Worm (Caenorhabditis elegans): ENCODE measurements around the gene F48F7.5.

Gene F48F7.5

DNA sequence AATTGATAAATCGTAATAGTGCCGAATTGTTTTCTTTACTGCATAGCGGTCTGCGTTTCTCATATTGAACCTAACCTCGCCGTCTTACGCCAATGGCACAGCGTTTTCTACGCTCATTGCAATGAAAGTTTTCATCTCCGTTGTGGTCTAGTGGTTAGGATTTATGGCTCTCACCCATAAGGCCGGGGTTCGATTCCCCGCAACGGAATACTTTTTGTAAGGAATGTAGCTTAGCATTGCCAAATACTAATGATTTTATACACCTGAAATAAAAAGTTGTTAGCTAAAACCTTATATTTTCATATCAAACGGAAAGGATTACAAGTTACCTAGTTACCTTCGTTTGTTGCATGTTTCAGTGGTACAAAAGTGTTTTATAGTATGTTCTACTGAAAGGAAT is 40.4 kb downstream of the F48F7.5 start (continued):
- TF ChIP-seq elt-3 (tag; optimal IDR thresholded peaks at IDR 0.05) (peak in 2 of 6 experiments; percentile 31 to 60), elt-2 (tag; optimal IDR thresholded peaks at IDR 0.05) (peak; percentile 60), pag-3 (tag; optimal IDR thresholded peaks at IDR 0.05; ENCODE audit: borderline replicate concordance, insufficient read depth) (no peak), nhr-85 (tag) (peak; percentile 60), jun-1 (tag; optimal IDR thresholded peaks at IDR 0.05) (peak; percentile 37), swsn-7 (tag; optimal IDR thresholded peaks at IDR 0.05) (peak; percentile 86), blmp-1 (tag; optimal IDR thresholded peaks at IDR 0.05) (peak; percentile 56), fkh-10 (GFP tag; optimal IDR thresholded peaks at IDR 0.05) (peak; percentile 48), nhr-19 (GFP tag; conservative IDR thresholded peaks at IDR 0.05) (peak; percentile 83), nhr-20 (tag; optimal IDR thresholded peaks at IDR 0.05) (peak; percentile 87), snpc-4 (tag; optimal IDR thresholded peaks at IDR 0.05) (peak; percentile 47), dpl-1 (GFP tag; optimal IDR thresholded peaks at IDR 0.05) (peak; percentile 14 to 31 (median 25)), lin-35 (GFP tag; optimal IDR thresholded peaks at IDR 0.05) (peak; percentile 47 to 78), xbp-1 (tag; optimal IDR thresholded peaks at IDR 0.05) (peak; percentile 62), ceh-90 (tag; optimal IDR thresholded peaks at IDR 0.05) (no peak), lin-14 (GFP tag; optimal IDR thresholded peaks at IDR 0.05) (peak; percentile 88), hpl-2 (GFP tag; optimal IDR thresholded peaks at IDR 0.05) (no peak), irx-1 (tag; optimal IDR thresholded peaks at IDR 0.05) (peak; percentile 65), nhr-47 (tag; optimal IDR thresholded peaks at IDR 0.05) (peak; percentile 88), hlh-17 (GFP tag; optimal IDR thresholded peaks at IDR 0.05; ENCODE audit: borderline replicate concordance) (no peak), aly-2 (tag; optimal IDR thresholded peaks at IDR 0.05) (peak; percentile 48), lin-39 (tag; optimal IDR thresholded peaks at IDR 0.05) (no peak), lin-15B (tag; optimal IDR thresholded peaks at IDR 0.05) (no peak), fkh-4 (tag; optimal IDR thresholded peaks at IDR 0.05; ENCODE audit: borderline replicate concordance) (no peak), ceh-63 (GFP tag; optimal IDR thresholded peaks at IDR 0.05) (peak; percentile 5), aha-1 (tag; optimal IDR thresholded peaks at IDR 0.05) (no peak), unc-86 (tag; optimal IDR thresholded peaks at IDR 0.05) (peak; percentile 69), ets-5 (GFP tag; IDR thresholded peaks at IDR 0.05) (no peak), sptf-1 (tag; optimal IDR thresholded peaks at IDR 0.05) (no peak), grh-1 (GFP tag; IDR thresholded peaks at IDR 0.05) (peak; percentile 30), ces-1 (GFP tag; optimal IDR thresholded peaks at IDR 0.05) (no peak)

ce11 chrX:14016698-14017097 is 41.2 kb downstream of the F48F7.5 start:
- TF ChIP-seq snpc-4 (tag; optimal IDR thresholded peaks at IDR 0.05) = no peak
- TF ChIP-seq C16A3.4 (tag; optimal IDR thresholded peaks at IDR 0.05) = peak; percentile 13
- no peak for TF ChIP-seq egl-27 (tag; optimal IDR thresholded peaks at IDR 0.05)
- peak; percentile 18 for TF ChIP-seq lin-13 (GFP tag; optimal IDR thresholded peaks at IDR 0.05)
- TF ChIP-seq unc-130 (tag; optimal IDR thresholded peaks at IDR 0.05) = peak; percentile 45
- peak; percentile 90 for TF ChIP-seq nhr-71 (tag; optimal IDR thresholded peaks at IDR 0.05)
- peak; percentile 66 for TF ChIP-seq lin-39 (tag; optimal IDR thresholded peaks at IDR 0.05)
- peak; percentile 55 for TF ChIP-seq nhr-19 (GFP tag; conservative IDR thresholded peaks at IDR 0.05)
- no peak for TF ChIP-seq fkh-4 (tag; optimal IDR thresholded peaks at IDR 0.05; ENCODE audit: borderline replicate concordance)
- TF ChIP-seq ama-1 (optimal IDR thresholded peaks at IDR 0.05) = no peak
- TF ChIP-seq irx-1 (tag; optimal IDR thresholded peaks at IDR 0.05) = peak; percentile 10
- TF ChIP-seq isw-1 (GFP tag; IDR thresholded peaks at IDR 0.05) = peak; percentile 46
- peak; percentile 71 for TF ChIP-seq tbx-2 (tag; optimal IDR thresholded peaks at IDR 0.05)
- no peak for TF ChIP-seq hpl-2 (GFP tag; optimal IDR thresholded peaks at IDR 0.05)
- TF ChIP-seq nhr-11 (tag; optimal IDR thresholded peaks at IDR 0.05) = no peak
- TF ChIP-seq ceh-82 (tag; optimal IDR thresholded peaks at IDR 0.05) = peak in 1 of 3 experiments; percentile 75
- peak in 1 of 2 experiments; percentile 59 for TF ChIP-seq lin-35 (GFP tag; optimal IDR thresholded peaks at IDR 0.05)
- TF ChIP-seq snu-23 (GFP tag; optimal IDR thresholded peaks at IDR 0.05) = peak; percentile 71
- peak; percentile 65 for TF ChIP-seq unc-86 (tag; optimal IDR thresholded peaks at IDR 0.05)
- TF ChIP-seq mab-9 (GFP tag; IDR thresholded peaks at IDR 0.05) = peak; percentile 45; the same call in 1 of the 2 replicates
- peak; percentile 69 for TF ChIP-seq swsn-7 (tag; optimal IDR thresholded peaks at IDR 0.05)
- peak; percentile 25 to 45 for TF ChIP-seq efl-1 (optimal IDR thresholded peaks at IDR 0.05)
- no peak for TF ChIP-seq efl-1 (GFP tag; optimal IDR thresholded peaks at IDR 0.05 in 1 of 2)
- TF ChIP-seq lin-15B (tag; optimal IDR thresholded peaks at IDR 0.05) = no peak
- no peak for TF ChIP-seq sptf-1 (tag; optimal IDR thresholded peaks at IDR 0.05)
- TF ChIP-seq nhr-47 (tag; optimal IDR thresholded peaks at IDR 0.05) = peak; percentile 61
- TF ChIP-seq jun-1 (tag; optimal IDR thresholded peaks at IDR 0.05) = peak; percentile 8
- TF ChIP-seq dsc-1 (tag; optimal IDR thresholded peaks at IDR 0.05) = peak; percentile 58
- TF ChIP-seq mef-2 (tag; optimal IDR thresholded peaks at IDR 0.05) = peak; percentile 12
- peak; percentile 66 for TF ChIP-seq rnt-1 (tag; optimal IDR thresholded peaks at IDR 0.05)
- peak; percentile 48 for TF ChIP-seq zag-1 (tag; optimal IDR thresholded peaks at IDR 0.05)
- TF ChIP-seq ets-5 (GFP tag; IDR thresholded peaks at IDR 0.05) = no peak
- no peak for TF ChIP-seq ces-1 (GFP tag; optimal IDR thresholded peaks at IDR 0.05)
- no peak for TF ChIP-seq mep-1 (tag; optimal IDR thresholded peaks at IDR 0.05)
- peak; percentile 54 for TF ChIP-seq xbp-1 (tag; optimal IDR thresholded peaks at IDR 0.05)
- TF ChIP-seq ceh-90 (tag; optimal IDR thresholded peaks at IDR 0.05) = no peak

Data from whole organism, L1 larva.